Worm (Caenorhabditis elegans) whole organism, L3 larva: ENCODE data around the gene amx-1.

Source experiments
- ceh-28 ChIP-seq: fragments of 150-350 bp; optimal IDR thresholded peaks from 2 replicates; lab custom pipeline; 2014; ENCODE audit warnings: missing biosample characterization, missing genetic modification reagents, missing genetic modification characterization
- egl-27 ChIP-seq: sonication (generic microtip); optimal IDR thresholded peaks from 4 replicates; lab custom pipeline; 2017; ENCODE audit warnings: missing biosample characterization, missing genetic modification reagents, missing genetic modification characterization
- jun-1 ChIP-seq: fragments of 150-350 bp; optimal IDR thresholded peaks from 2 replicates; lab custom pipeline; 2014; ENCODE audit warnings: missing biosample characterization, missing genetic modification reagents, missing genetic modification characterization
- lin-15B ChIP-seq: fragments of 150-350 bp; optimal IDR thresholded peaks from 2 replicates; lab custom pipeline; 2014; ENCODE audit warnings: missing biosample characterization, missing genetic modification characterization
- lin-39 ChIP-seq: fragments of 150-350 bp; optimal IDR thresholded peaks from 2 replicates; lab custom pipeline; 2018; ENCODE audit warnings: missing biosample characterization, missing genetic modification reagents, missing genetic modification characterization
- mml-1 ChIP-seq: fragments of 150-350 bp; sonication (generic microtip); optimal IDR thresholded peaks from 3 replicates; lab custom pipeline; 2014; ENCODE audit warnings: missing biosample characterization, missing genetic modification characterization
- nhr-77 ChIP-seq: fragments of 150-350 bp; optimal IDR thresholded peaks from 2 replicates; lab custom pipeline; 2014; ENCODE audit warnings: missing biosample characterization, missing genetic modification characterization
- pqm-1 ChIP-seq: fragments of 150-350 bp; optimal IDR thresholded peaks from 2 replicates; lab custom pipeline; 2017; ENCODE audit warnings: missing biosample characterization, missing genetic modification characterization, inconsistent platforms
- skn-1 ChIP-seq: fragments of 150-350 bp; optimal IDR thresholded peaks from 2 replicates; lab custom pipeline; 2014; ENCODE audit warnings: missing biosample characterization, missing genetic modification characterization
- snpc-4 ChIP-seq: fragments of 150-350 bp; optimal IDR thresholded peaks from 2 replicates; lab custom pipeline; 2014; ENCODE audit warnings: missing biosample characterization, missing genetic modification characterization

ce11 chrIII:3831798-3832197 lies 9.6 kb downstream of the amx-1 start:
- no peak for TF ChIP-seq mml-1
- TF ChIP-seq snpc-4 (tag; lab: Kevin White, UChicago): no peak
- TF ChIP-seq pqm-1: no peak
- TF ChIP-seq jun-1 (tag; lab: Kevin White, UChicago): no peak
- TF ChIP-seq nhr-77: no peak
- TF ChIP-seq ceh-28 (tag; lab: Kevin White, UChicago): no peak
- no peak for TF ChIP-seq skn-1 (tag; lab: Kevin White, UChicago)
- TF ChIP-seq lin-39 (tag; lab: Kevin White, UChicago): no peak
- TF ChIP-seq egl-27 (tag; lab: Kevin White, UChicago): no peak
- no peak for TF ChIP-seq lin-15B (tag; lab: Kevin White, UChicago)
